Worm (Caenorhabditis elegans) whole organism, late embryonic: ENCODE results near the gene Y60A3A.25.

Experiments used
- ceh-45 ChIP-seq: fragments of 200-800 bp; sonication (Bioruptor generic); IDR thresholded peaks from 2 replicates; pipeline ENCODE4 v1.3.6; 2022; ENCODE audit warnings: missing genetic modification reagents, missing genetic modification characterization, missing compliant biosample characterization
- nfya-1 ChIP-seq: sonication (generic microtip); optimal IDR thresholded peaks from 2 replicates; lab custom pipeline; 2017; ENCODE audit warnings: missing genetic modification characterization, mild to moderate bottlenecking, missing compliant biosample characterization, antibody characterized with exemption, moderate library complexity
- pha-4 ChIP-seq: fragments of 150-350 bp; optimal IDR thresholded peaks from 2 replicates; lab custom pipeline; 2018; ENCODE audit warnings: missing biosample characterization, missing genetic modification reagents, missing genetic modification characterization
- unc-3 ChIP-seq, 2 experiments: fragments of 200-800 bp in 1 of 2; sonication (Bioruptor generic) in 1 of 2; sonication (generic microtip) in 1 of 2; conservative IDR thresholded peaks in 1 of 2; optimal IDR thresholded peaks in 1 of 2; 2 replicates each; pipeline versions ENCODE4 v1.3.6 to Lab custom; 2016 to 2022; ENCODE audit warnings: missing compliant biosample characterization in 2 of 2, missing genetic modification characterization in 2 of 2, missing genetic modification reagents in 1 of 2
- unc-86 ChIP-seq: sonication (generic microtip); optimal IDR thresholded peaks from 2 replicates; lab custom pipeline; 2016; ENCODE audit warnings: missing genetic modification characterization, missing compliant biosample characterization

ce11 chrV:19972984-19973383 is 21.0 kb downstream of the Y60A3A.25 start, which contains the start of gene srh-173:
- TF ChIP-seq ceh-45 (GFP tag; lab: Robert Waterston, UW) (no peak), unc-3 (GFP tag; conservative IDR thresholded peaks at IDR 0.05; lab: Robert Waterston, UW) (no peak), unc-3 (tag; optimal IDR thresholded peaks at IDR 0.05; lab: Kevin White, UChicago) (no peak), pha-4 (tag; lab: Kevin White, UChicago) (no peak), nfya-1 (tag; lab: Kevin White, UChicago) (no peak), unc-86 (tag; lab: Kevin White, UChicago) (no peak)
